Worm (Caenorhabditis elegans) whole organism, L2 larva: ENCODE results near the gene col-181.

ENCODE experiments used
- F13H6.1 ChIP-seq: sonication (generic microtip); optimal IDR thresholded peaks from 2 replicates; lab custom pipeline; 2016; ENCODE audit warnings: missing genetic modification characterization, missing compliant biosample characterization
- R02D3.7 ChIP-seq: fragments of 150-350 bp; optimal IDR thresholded peaks from 2 replicates; lab custom pipeline; 2014; ENCODE audit warnings: missing biosample characterization, missing genetic modification characterization
- Y55F3AM.14 ChIP-seq: fragments of 200-800 bp; sonication (Bioruptor generic); optimal IDR thresholded peaks from 2 replicates; lab custom pipeline; 2018; ENCODE audit warnings: mild to moderate bottlenecking, missing genetic modification characterization, missing compliant biosample characterization
- ZK546.5 ChIP-seq: sonication (generic microtip); optimal IDR thresholded peaks from 2 replicates; lab custom pipeline; 2017; ENCODE audit warnings: missing biosample characterization, missing genetic modification characterization
- alr-1 ChIP-seq: fragments of 150-350 bp; optimal IDR thresholded peaks from 2 replicates; lab custom pipeline; 2014; ENCODE audit warnings: missing biosample characterization, missing genetic modification characterization
- aly-2 ChIP-seq: fragments of 150-350 bp; optimal IDR thresholded peaks from 2 replicates; lab custom pipeline; 2014; ENCODE audit warnings: missing biosample characterization, missing genetic modification characterization
- ama-1 ChIP-seq: fragments of 150-350 bp; optimal IDR thresholded peaks from 2 replicates; lab custom pipeline; 2018; ENCODE audit warnings: inconsistent platforms
- blmp-1 ChIP-seq: sonication (generic microtip); optimal IDR thresholded peaks from 2 replicates; lab custom pipeline; 2017; ENCODE audit warnings: missing genetic modification characterization, mild to moderate bottlenecking, missing compliant biosample characterization, antibody characterized with exemption, moderate library complexity; ENCODE audit not compliant: insufficient read depth
- ceh-16 ChIP-seq: fragments of 150-350 bp; optimal IDR thresholded peaks from 2 replicates; lab custom pipeline; 2014; ENCODE audit warnings: missing biosample characterization, missing genetic modification characterization
- egl-27 ChIP-seq: sonication (generic microtip); optimal IDR thresholded peaks from 3 replicates; lab custom pipeline; 2017; ENCODE audit warnings: missing biosample characterization, missing genetic modification reagents, missing genetic modification characterization
- elt-1 ChIP-seq: fragments of 150-350 bp; optimal IDR thresholded peaks from 2 replicates; lab custom pipeline; 2014; ENCODE audit warnings: missing biosample characterization, missing genetic modification characterization
- elt-3 ChIP-seq: sonication (generic microtip); optimal IDR thresholded peaks from 2 replicates; lab custom pipeline; 2017; ENCODE audit warnings: missing biosample characterization, missing genetic modification characterization
- gmeb-1 ChIP-seq: fragments of 150-350 bp; optimal IDR thresholded peaks from 2 replicates; lab custom pipeline; 2014; ENCODE audit warnings: missing biosample characterization, missing genetic modification characterization
- lin-11 ChIP-seq: fragments of 150-350 bp; sonication (generic microtip); optimal IDR thresholded peaks from 2 replicates; lab custom pipeline; 2014; ENCODE audit warnings: missing biosample characterization, missing genetic modification characterization, inconsistent platforms, mixed read lengths
- lin-13 ChIP-seq: fragments of 150-350 bp; optimal IDR thresholded peaks from 2 replicates; lab custom pipeline; 2014; ENCODE audit warnings: missing biosample characterization, missing genetic modification reagents, missing genetic modification characterization
- lin-39 ChIP-seq: fragments of 150-350 bp; optimal IDR thresholded peaks from 2 replicates; lab custom pipeline; 2014; ENCODE audit warnings: missing biosample characterization, missing genetic modification reagents, missing genetic modification characterization
- lsy-2 ChIP-seq, 2 experiments: fragments of 150-350 bp in 1 of 2; sonication (generic microtip) in 1 of 2; optimal IDR thresholded peaks; 2 replicates each; lab custom pipeline; 2014 to 2017; ENCODE audit warnings: missing biosample characterization in 2 of 2, missing genetic modification characterization in 2 of 2
- mab-5 ChIP-seq: fragments of 150-350 bp; optimal IDR thresholded peaks from 2 replicates; lab custom pipeline; 2014; ENCODE audit warnings: missing biosample characterization, missing genetic modification characterization
- mbf-1 ChIP-seq: sonication (generic microtip); optimal IDR thresholded peaks from 2 replicates; lab custom pipeline; 2017; ENCODE audit warnings: missing biosample characterization, missing genetic modification characterization
- mdl-1 ChIP-seq, 2 experiments: fragments of 150-350 bp in 1 of 2; sonication (generic microtip) in 1 of 2; optimal IDR thresholded peaks; 2 replicates each; lab custom pipeline; 2017; ENCODE audit warnings: missing biosample characterization in 2 of 2, missing genetic modification characterization in 2 of 2
- nhr-10 ChIP-seq: sonication (generic microtip); optimal IDR thresholded peaks from 2 replicates; lab custom pipeline; 2017; ENCODE audit warnings: missing biosample characterization, missing genetic modification characterization
- nhr-11 ChIP-seq: fragments of 150-350 bp; optimal IDR thresholded peaks from 2 replicates; lab custom pipeline; 2014; ENCODE audit warnings: missing biosample characterization, missing genetic modification characterization
- nhr-129 ChIP-seq: fragments of 150-350 bp; optimal IDR thresholded peaks from 2 replicates; lab custom pipeline; 2014; ENCODE audit warnings: missing biosample characterization, missing genetic modification characterization
- nhr-237 ChIP-seq: fragments of 150-350 bp; optimal IDR thresholded peaks from 2 replicates; lab custom pipeline; 2014; ENCODE audit warnings: missing biosample characterization, missing genetic modification characterization
- nhr-25 ChIP-seq: fragments of 150-350 bp; sonication (generic microtip); optimal IDR thresholded peaks from 3 replicates; lab custom pipeline; 2014; ENCODE audit warnings: missing biosample characterization, missing genetic modification characterization
- nhr-6 ChIP-seq: fragments of 150-350 bp; optimal IDR thresholded peaks from 2 replicates; lab custom pipeline; 2014; ENCODE audit warnings: missing biosample characterization, missing genetic modification characterization
- nhr-77 ChIP-seq: fragments of 150-350 bp; optimal IDR thresholded peaks from 2 replicates; lab custom pipeline; 2014; ENCODE audit warnings: missing biosample characterization, missing genetic modification characterization
- sem-4 ChIP-seq: fragments of 150-350 bp; optimal IDR thresholded peaks from 2 replicates; lab custom pipeline; 2014; ENCODE audit warnings: missing biosample characterization, missing genetic modification reagents, missing genetic modification characterization
- skn-1 ChIP-seq: sonication (generic microtip); optimal IDR thresholded peaks from 2 replicates; lab custom pipeline; 2017; ENCODE audit warnings: missing biosample characterization, missing genetic modification characterization
- sma-9 ChIP-seq, 2 experiments: fragments of 150-350 bp in 1 of 2; sonication (generic microtip) in 1 of 2; optimal IDR thresholded peaks; 2 replicates each; lab custom pipeline; 2014 to 2016; ENCODE audit warnings: missing genetic modification characterization in 2 of 2, mild to moderate bottlenecking in 1 of 2, missing biosample characterization in 1 of 2, missing compliant biosample characterization in 1 of 2, missing genetic modification reagents in 1 of 2, moderate library complexity in 1 of 2
- snpc-4 ChIP-seq: fragments of 150-350 bp; optimal IDR thresholded peaks from 2 replicates; lab custom pipeline; 2014; ENCODE audit warnings: missing biosample characterization, missing genetic modification characterization
- unc-39 ChIP-seq: fragments of 150-350 bp; optimal IDR thresholded peaks from 2 replicates; lab custom pipeline; 2014; ENCODE audit warnings: missing biosample characterization, missing genetic modification characterization
- unc-55 ChIP-seq: fragments of 150-350 bp; sonication (generic microtip); optimal IDR thresholded peaks from 3 replicates; lab custom pipeline; 2014; ENCODE audit warnings: missing biosample characterization, missing genetic modification reagents, missing genetic modification characterization
- zag-1 ChIP-seq: fragments of 150-350 bp; optimal IDR thresholded peaks from 2 replicates; lab custom pipeline; 2014; ENCODE audit warnings: missing biosample characterization, missing genetic modification characterization
- ztf-1 ChIP-seq: fragments of 200-800 bp; sonication (Bioruptor generic); conservative IDR thresholded peaks from 2 replicates; pipeline ENCODE4 v1.3.6; 2022; ENCODE audit warnings: missing genetic modification characterization, missing compliant biosample characterization
- ztf-11 ChIP-seq: sonication (generic microtip); optimal IDR thresholded peaks from 2 replicates; lab custom pipeline; 2017; ENCODE audit warnings: missing biosample characterization, missing genetic modification characterization
- ztf-4 ChIP-seq: fragments of 150-350 bp; optimal IDR thresholded peaks from 2 replicates; lab custom pipeline; 2014; ENCODE audit warnings: missing biosample characterization, missing genetic modification characterization

Gene col-181

DNA sequence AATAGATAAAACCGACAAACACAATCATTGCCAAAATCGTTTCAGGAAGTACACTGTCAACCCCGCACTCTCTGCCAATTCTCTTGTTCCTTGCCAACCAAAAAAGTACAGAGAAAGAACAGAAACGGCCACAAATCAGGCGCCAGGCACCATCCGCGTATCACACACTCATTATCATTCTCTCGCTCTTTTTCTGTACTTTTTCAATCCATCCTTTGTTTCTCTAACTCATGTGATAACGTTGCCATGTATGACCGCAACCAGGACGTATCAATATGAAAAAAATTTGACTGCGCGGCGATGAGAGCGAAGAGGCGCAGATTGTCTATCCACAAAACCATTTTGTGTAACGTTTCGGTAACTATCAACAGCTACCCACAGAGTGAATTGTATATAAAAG, at the start of gene col-181:
TSS of gene col-181 (plus strand) at position 301 of the 400 bp plus-strand sequence.
- no peak for TF ChIP-seq nhr-77
- no peak for TF ChIP-seq ama-1 (lab: Kevin White, UChicago)
- TF ChIP-seq nhr-10 (tag; lab: Kevin White, UChicago), result no peak
- no peak for TF ChIP-seq nhr-237 (tag; lab: Kevin White, UChicago)
- no peak for TF ChIP-seq sem-4 (tag; lab: Kevin White, UChicago)
- no peak for TF ChIP-seq gmeb-1 (tag; lab: Kevin White, UChicago)
- no peak for TF ChIP-seq zag-1 (tag; lab: Kevin White, UChicago)
- TF ChIP-seq blmp-1, result no peak
- TF ChIP-seq lin-39 (tag; lab: Kevin White, UChicago), result no peak
- no peak for TF ChIP-seq elt-3

- TF ChIP-seq unc-39, result no peak
- no peak for TF ChIP-seq ztf-4 (tag; lab: Kevin White, UChicago)
- no peak for TF ChIP-seq lin-11 (tag; lab: Kevin White, UChicago)
- TF ChIP-seq alr-1 (tag; lab: Kevin White, UChicago), result no peak
- no peak for TF ChIP-seq snpc-4
- TF ChIP-seq nhr-25, result no peak
- TF ChIP-seq R02D3.7 (tag; lab: Kevin White, UChicago), result no peak
- TF ChIP-seq Y55F3AM.14 (GFP tag; lab: Kevin White, UChicago), result no peak
- TF ChIP-seq mdl-1 (tag; optimal IDR thresholded peaks at IDR 0.05; lab: Kevin White, UChicago), result no peak
- no peak for TF ChIP-seq nhr-6 (tag; lab: Kevin White, UChicago)
- TF ChIP-seq nhr-11 (tag; lab: Kevin White, UChicago), result no peak
- no peak for TF ChIP-seq mbf-1 (tag; lab: Kevin White, UChicago)
- TF ChIP-seq nhr-129 (tag; lab: Kevin White, UChicago), result no peak
- no peak for TF ChIP-seq nhr-77
- TF ChIP-seq ztf-11 (tag; lab: Kevin White, UChicago), result no peak
- no peak for TF ChIP-seq gmeb-1 (tag; lab: Kevin White, UChicago)
- no peak for TF ChIP-seq egl-27 (tag; lab: Kevin White, UChicago)
- no peak for TF ChIP-seq lsy-2 (tag; optimal IDR thresholded peaks at IDR 0.05; lab: Kevin White, UChicago)
Measured at ce11 chrX:12056973-12057372, 47.8 kb upstream of the col-181 start, which contains the start of gene B0198.3. Gene B0198.3, minus strand, starts transcription at chrX:12057073.

DNA sequence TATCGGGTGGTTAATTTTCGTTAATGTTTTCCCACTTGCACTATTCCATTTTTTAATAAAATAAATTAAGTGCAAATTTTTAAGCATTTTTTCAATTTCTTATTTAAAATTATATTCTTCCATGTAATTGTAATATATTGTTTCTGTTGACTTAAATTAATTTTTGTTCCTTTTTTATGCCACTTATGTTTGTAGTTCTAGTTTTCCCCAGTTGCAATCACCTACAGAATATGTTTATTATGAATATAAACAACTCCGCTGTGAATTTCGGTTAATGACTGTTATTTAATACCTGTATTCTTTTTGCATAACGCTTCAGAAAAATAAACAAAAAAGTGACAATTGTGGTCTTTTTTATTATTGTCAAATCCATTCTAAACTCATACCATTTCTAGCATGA, 39.8 kb upstream of the col-181 start, which contains the start of gene lgc-23:
TSS of gene lgc-23 (plus strand) at position 301 of the 400 bp plus-strand sequence.
- TF ChIP-seq nhr-11 (tag; lab: Kevin White, UChicago), result no peak
- no peak for TF ChIP-seq nhr-10 (tag; lab: Kevin White, UChicago)
- TF ChIP-seq ceh-16, result no peak
- no peak for TF ChIP-seq elt-1 (tag; lab: Kevin White, UChicago)
- no peak for TF ChIP-seq lsy-2 (tag; optimal IDR thresholded peaks at IDR 0.05; lab: Kevin White, UChicago)
- TF ChIP-seq mab-5 (tag; lab: Kevin White, UChicago), result no peak
- TF ChIP-seq unc-55, result no peak
- no peak for TF ChIP-seq mdl-1 (tag; optimal IDR thresholded peaks at IDR 0.05; lab: Kevin White, UChicago)
- no peak for TF ChIP-seq F13H6.1
- TF ChIP-seq aly-2, result no peak

- TF ChIP-seq ZK546.5 (tag; lab: Kevin White, UChicago) (no peak), egl-27 (tag; lab: Kevin White, UChicago) (no peak), sma-9 (GFP tag; optimal IDR thresholded peaks at IDR 0.05; lab: Kevin White, UChicago) (no peak), sma-9 (tag; optimal IDR thresholded peaks at IDR 0.05; lab: Kevin White, UChicago) (no peak), ceh-16 (no peak), elt-1 (tag; lab: Kevin White, UChicago) (no peak), skn-1 (tag; lab: Kevin White, UChicago) (no peak), snpc-4 (no peak), lin-13 (GFP tag; lab: Kevin White, UChicago) (no peak), ztf-1 (GFP tag; lab: Robert Waterston, UW) (no peak), lin-11 (tag; lab: Kevin White, UChicago) (no peak), mdl-1 (tag; optimal IDR thresholded peaks at IDR 0.05; lab: Kevin White, UChicago) (no peak), zag-1 (tag; lab: Kevin White, UChicago) (no peak), sem-4 (tag; lab: Kevin White, UChicago) (no peak)
Measured at ce11 chrX:12068250-12068649, 36.5 kb upstream of the col-181 start, which contains the start of gene lgc-24. Gene lgc-24, plus strand, starts transcription at chrX:12068550.
